Worm (Caenorhabditis elegans) whole organism, L3 larva: ENCODE data around the gene casy-1.

Experiments used
- R02D3.7 ChIP-seq: fragments of 150-350 bp; optimal IDR thresholded peaks from 2 replicates; lab custom pipeline; 2014; ENCODE audit warnings: missing biosample characterization, missing genetic modification characterization
- ZK546.5 ChIP-seq: sonication (generic microtip); optimal IDR thresholded peaks from 2 replicates; lab custom pipeline; 2017; ENCODE audit warnings: missing biosample characterization, missing genetic modification characterization
- aly-2 ChIP-seq: fragments of 150-350 bp; optimal IDR thresholded peaks from 2 replicates; lab custom pipeline; 2014; ENCODE audit warnings: missing biosample characterization, missing genetic modification characterization
- ama-1 ChIP-seq: fragments of 150-350 bp; optimal IDR thresholded peaks from 2 replicates; lab custom pipeline; 2018
- ceh-16 ChIP-seq: sonication (generic microtip); optimal IDR thresholded peaks from 2 replicates; lab custom pipeline; 2017; ENCODE audit warnings: missing biosample characterization, missing genetic modification characterization
- ceh-28 ChIP-seq: fragments of 150-350 bp; optimal IDR thresholded peaks from 2 replicates; lab custom pipeline; 2014; ENCODE audit warnings: missing biosample characterization, missing genetic modification reagents, missing genetic modification characterization
- ceh-82 ChIP-seq: fragments of 150-350 bp; optimal IDR thresholded peaks from 2 replicates; lab custom pipeline; 2014; ENCODE audit warnings: missing biosample characterization, missing genetic modification characterization
- ceh-9 ChIP-seq: sonication (generic microtip); optimal IDR thresholded peaks from 2 replicates; lab custom pipeline; 2018; ENCODE audit warnings: missing biosample characterization, missing genetic modification characterization
- daf-12 ChIP-seq: fragments of 150-350 bp; optimal IDR thresholded peaks from 2 replicates; lab custom pipeline; 2014; ENCODE audit warnings: missing biosample characterization, missing genetic modification reagents, missing genetic modification characterization
- egl-5 ChIP-seq: fragments of 150-350 bp; optimal IDR thresholded peaks from 2 replicates; lab custom pipeline; 2017; ENCODE audit warnings: missing biosample characterization, missing genetic modification reagents, missing genetic modification characterization, inconsistent platforms
- elt-1 ChIP-seq: fragments of 150-350 bp; optimal IDR thresholded peaks from 2 replicates; lab custom pipeline; 2014; ENCODE audit warnings: missing biosample characterization, missing genetic modification characterization
- elt-2 ChIP-seq: sonication (generic microtip); optimal IDR thresholded peaks from 2 replicates; lab custom pipeline; 2016; ENCODE audit warnings: missing genetic modification reagents, mild to moderate bottlenecking, missing genetic modification characterization, missing compliant biosample characterization
- eor-1 ChIP-seq, 2 experiments: fragments of 150-350 bp; optimal IDR thresholded peaks; 2 replicates each; lab custom pipeline; 2014 to 2018; ENCODE audit warnings: missing biosample characterization in 2 of 2, missing genetic modification characterization in 2 of 2
- fkh-2 ChIP-seq: fragments of 150-350 bp; optimal IDR thresholded peaks from 2 replicates; lab custom pipeline; 2014; ENCODE audit warnings: missing biosample characterization, missing genetic modification reagents, missing genetic modification characterization
- fos-1 ChIP-seq: fragments of 150-350 bp; optimal IDR thresholded peaks from 2 replicates; lab custom pipeline; 2014; ENCODE audit warnings: missing biosample characterization, missing genetic modification characterization
- hmg-11 ChIP-seq: sonication (generic microtip); optimal IDR thresholded peaks from 2 replicates; lab custom pipeline; 2016; ENCODE audit warnings: missing genetic modification characterization, missing compliant biosample characterization
- jun-1 ChIP-seq: fragments of 150-350 bp; optimal IDR thresholded peaks from 2 replicates; lab custom pipeline; 2014; ENCODE audit warnings: missing biosample characterization, missing genetic modification reagents, missing genetic modification characterization
- mdl-1 ChIP-seq: fragments of 150-350 bp; optimal IDR thresholded peaks from 2 replicates; lab custom pipeline; 2014; ENCODE audit warnings: missing biosample characterization, missing genetic modification characterization
- mml-1 ChIP-seq: fragments of 150-350 bp; sonication (generic microtip); optimal IDR thresholded peaks from 3 replicates; lab custom pipeline; 2014; ENCODE audit warnings: missing biosample characterization, missing genetic modification characterization
- nfya-1 ChIP-seq: sonication (generic microtip); optimal IDR thresholded peaks from 2 replicates; lab custom pipeline; 2017; ENCODE audit warnings: missing genetic modification characterization, mild to moderate bottlenecking, missing compliant biosample characterization, antibody characterized with exemption, moderate library complexity; ENCODE audit not compliant: insufficient read depth
- nhr-12 ChIP-seq: fragments of 150-350 bp; optimal IDR thresholded peaks from 2 replicates; lab custom pipeline; 2014; ENCODE audit warnings: missing biosample characterization, missing genetic modification characterization
- nhr-23 ChIP-seq: fragments of 150-350 bp; optimal IDR thresholded peaks from 2 replicates; lab custom pipeline; 2014; ENCODE audit warnings: missing biosample characterization, missing genetic modification reagents, missing genetic modification characterization
- nhr-25 ChIP-seq: sonication (generic microtip); optimal IDR thresholded peaks from 2 replicates; lab custom pipeline; 2017; ENCODE audit warnings: missing biosample characterization, missing genetic modification characterization
- nhr-28 ChIP-seq: fragments of 150-350 bp; optimal IDR thresholded peaks from 2 replicates; lab custom pipeline; 2014; ENCODE audit warnings: missing biosample characterization, missing genetic modification characterization
- nhr-43 ChIP-seq: sonication (generic microtip); optimal IDR thresholded peaks from 2 replicates; lab custom pipeline; 2016; ENCODE audit warnings: mild to moderate bottlenecking, missing genetic modification characterization, missing compliant biosample characterization; ENCODE audit not compliant: poor library complexity, severe bottlenecking
- nhr-67 ChIP-seq: fragments of 150-350 bp; optimal IDR thresholded peaks from 2 replicates; lab custom pipeline; 2014; ENCODE audit warnings: missing biosample characterization, missing genetic modification characterization
- nhr-76 ChIP-seq: fragments of 150-350 bp; sonication (generic microtip); optimal IDR thresholded peaks from 5 replicates; lab custom pipeline; 2014; ENCODE audit warnings: missing biosample characterization, missing genetic modification characterization
- nhr-77 ChIP-seq: fragments of 150-350 bp; optimal IDR thresholded peaks from 2 replicates; lab custom pipeline; 2014; ENCODE audit warnings: missing biosample characterization, missing genetic modification characterization
- pha-4 ChIP-seq: fragments of 150-350 bp; optimal IDR thresholded peaks from 2 replicates; lab custom pipeline; 2014; ENCODE audit warnings: missing biosample characterization, missing genetic modification reagents, missing genetic modification characterization
- pqm-1 ChIP-seq: fragments of 150-350 bp; optimal IDR thresholded peaks from 2 replicates; lab custom pipeline; 2017; ENCODE audit warnings: missing biosample characterization, missing genetic modification characterization, inconsistent platforms
- skn-1 ChIP-seq: fragments of 150-350 bp; optimal IDR thresholded peaks from 2 replicates; lab custom pipeline; 2014; ENCODE audit warnings: missing biosample characterization, missing genetic modification characterization
- tbx-2 ChIP-seq: sonication (generic microtip); optimal IDR thresholded peaks from 2 replicates; lab custom pipeline; 2016; ENCODE audit warnings: mild to moderate bottlenecking, missing genetic modification characterization, missing compliant biosample characterization
- unc-39 ChIP-seq: sonication (generic microtip); optimal IDR thresholded peaks from 4 replicates; lab custom pipeline; 2017; ENCODE audit warnings: missing biosample characterization, missing genetic modification characterization
- unc-62 ChIP-seq: fragments of 150-350 bp; sonication (generic microtip); optimal IDR thresholded peaks from 4 replicates; lab custom pipeline; 2014; ENCODE audit warnings: missing biosample characterization, missing genetic modification reagents, missing genetic modification characterization
- zag-1 ChIP-seq: fragments of 150-350 bp; optimal IDR thresholded peaks from 2 replicates; lab custom pipeline; 2014; ENCODE audit warnings: missing biosample characterization, missing genetic modification characterization
- ztf-11 ChIP-seq: fragments of 150-350 bp; optimal IDR thresholded peaks from 2 replicates; lab custom pipeline; 2014; ENCODE audit warnings: missing biosample characterization, missing genetic modification characterization
- ztf-4 ChIP-seq: fragments of 150-350 bp; optimal IDR thresholded peaks from 2 replicates; lab custom pipeline; 2014; ENCODE audit warnings: missing biosample characterization, missing genetic modification characterization

Gene casy-1

DNA sequence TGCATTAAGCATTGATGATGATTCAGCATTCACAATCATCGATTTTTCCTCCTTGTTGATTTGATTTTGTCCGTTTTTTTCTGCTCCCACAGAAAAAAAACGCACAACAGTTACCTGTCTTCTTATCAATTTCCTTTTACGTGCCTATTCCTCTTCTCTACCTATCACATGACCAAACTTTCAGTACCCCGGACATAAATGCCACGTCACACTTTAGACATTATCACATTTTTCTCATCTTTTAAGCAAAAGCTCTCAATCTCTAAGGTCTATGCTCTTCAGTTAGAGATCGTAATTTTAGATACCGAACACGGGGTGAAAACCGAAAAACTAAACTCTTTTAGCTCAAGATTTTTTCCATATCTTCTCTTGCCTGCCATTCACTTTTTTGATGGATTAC lies 20.5 kb downstream of the casy-1 start:
- TF ChIP-seq R02D3.7 (tag; lab: Kevin White, UChicago) (no peak), aly-2 (tag; lab: Kevin White, UChicago) (no peak), pqm-1 (tag; lab: Kevin White, UChicago) (peak; percentile 76), pha-4 (tag; lab: Kevin White, UChicago) (peak; percentile 28), hmg-11 (tag; lab: Kevin White, UChicago) (no peak), ceh-28 (tag; lab: Kevin White, UChicago) (no peak), ZK546.5 (tag; lab: Kevin White, UChicago) (no peak), mml-1 (no peak), ceh-16 (tag; lab: Kevin White, UChicago) (no peak), ztf-4 (no peak), zag-1 (tag; lab: Kevin White, UChicago) (no peak), nhr-12 (tag; lab: Kevin White, UChicago) (no peak), ama-1 (lab: Kevin White, UChicago) (no peak), nhr-76 (tag; lab: Kevin White, UChicago) (no peak), jun-1 (peak; percentile 78), nhr-67 (tag; lab: Kevin White, UChicago) (no peak), ceh-82 (no peak), elt-2 (tag; lab: Kevin White, UChicago) (peak; percentile 87), nfya-1 (tag; lab: Kevin White, UChicago) (no peak), nhr-28 (tag; lab: Kevin White, UChicago) (no peak), nhr-77 (tag; lab: Kevin White, UChicago) (no peak), daf-12 (tag; lab: Kevin White, UChicago) (no peak), unc-39 (tag; lab: Kevin White, UChicago) (no peak), tbx-2 (tag; lab: Kevin White, UChicago) (no peak), egl-5 (tag; lab: Kevin White, UChicago) (no peak), elt-1 (peak; percentile 87), ceh-9 (tag; lab: Kevin White, UChicago) (no peak), unc-62 (GFP tag; lab: Kevin White, UChicago) (no peak), nhr-43 (tag; lab: Kevin White, UChicago) (no peak)

DNA sequence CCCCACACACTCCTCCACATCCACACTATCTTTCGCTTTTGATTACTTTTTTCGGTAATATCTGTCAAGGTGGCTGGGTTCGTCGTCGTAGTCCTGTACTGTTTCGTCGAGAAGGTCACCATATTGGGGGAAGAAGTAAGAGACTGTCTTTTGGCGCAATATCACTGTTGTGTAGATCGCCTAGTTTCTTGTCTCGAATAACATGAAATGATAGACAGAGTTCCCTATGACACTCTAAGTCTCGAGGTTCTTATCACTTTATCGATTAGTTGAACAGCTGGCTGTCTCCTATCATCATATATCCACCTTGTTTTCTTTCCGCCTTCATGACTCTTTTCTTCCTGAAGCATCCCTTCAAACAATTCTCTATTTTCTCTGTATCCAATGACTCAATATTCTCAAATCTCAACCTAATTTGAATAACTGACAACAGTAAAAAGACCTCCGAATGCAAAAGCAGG lies 22.5 kb downstream of the casy-1 start:
- TF ChIP-seq aly-2 (tag; lab: Kevin White, UChicago): no peak
- no peak for TF ChIP-seq ztf-11
- peak; percentile 21 for TF ChIP-seq nhr-25 (tag; lab: Kevin White, UChicago)
- no peak for TF ChIP-seq mdl-1
- peak; percentile 0 for TF ChIP-seq nfya-1 (tag; lab: Kevin White, UChicago)
- peak; percentile 3 for TF ChIP-seq nhr-23
- no peak for TF ChIP-seq unc-39 (tag; lab: Kevin White, UChicago)
- TF ChIP-seq elt-2 (tag; lab: Kevin White, UChicago): no peak
- peak; percentile 9 for TF ChIP-seq egl-5 (tag; lab: Kevin White, UChicago)
- no peak for TF ChIP-seq eor-1 (tag; optimal IDR thresholded peaks at IDR 0.05; lab: Kevin White, UChicago)
- TF ChIP-seq ceh-28 (tag; lab: Kevin White, UChicago): peak; percentile 79
- no peak for TF ChIP-seq fkh-2 (tag; lab: Kevin White, UChicago)

DNA sequence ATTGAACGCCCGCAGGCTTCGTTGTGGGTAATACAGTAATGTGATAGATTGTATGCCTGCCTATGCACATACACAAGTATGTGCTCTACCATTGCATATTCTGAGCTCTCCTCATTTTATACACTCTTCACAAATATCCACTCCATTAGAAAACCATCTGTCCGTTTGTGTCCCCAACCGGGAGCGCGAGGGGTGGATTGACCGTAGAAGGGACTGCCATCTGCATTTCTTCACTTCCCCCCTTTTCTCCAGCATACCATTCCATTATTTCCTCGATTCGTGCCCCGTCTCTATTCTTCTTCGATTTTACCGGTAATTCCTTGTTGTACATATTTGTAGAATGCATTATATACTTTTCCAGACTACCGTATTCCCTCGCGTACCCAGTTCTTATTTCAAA lies 23.4 kb downstream of the casy-1 start:
- no peak for TF ChIP-seq nhr-67 (tag; lab: Kevin White, UChicago)
- TF ChIP-seq ama-1 (lab: Kevin White, UChicago): no peak
- TF ChIP-seq nhr-76 (tag; lab: Kevin White, UChicago): no peak
- TF ChIP-seq, all 47 proteins: peak for 0

DNA sequence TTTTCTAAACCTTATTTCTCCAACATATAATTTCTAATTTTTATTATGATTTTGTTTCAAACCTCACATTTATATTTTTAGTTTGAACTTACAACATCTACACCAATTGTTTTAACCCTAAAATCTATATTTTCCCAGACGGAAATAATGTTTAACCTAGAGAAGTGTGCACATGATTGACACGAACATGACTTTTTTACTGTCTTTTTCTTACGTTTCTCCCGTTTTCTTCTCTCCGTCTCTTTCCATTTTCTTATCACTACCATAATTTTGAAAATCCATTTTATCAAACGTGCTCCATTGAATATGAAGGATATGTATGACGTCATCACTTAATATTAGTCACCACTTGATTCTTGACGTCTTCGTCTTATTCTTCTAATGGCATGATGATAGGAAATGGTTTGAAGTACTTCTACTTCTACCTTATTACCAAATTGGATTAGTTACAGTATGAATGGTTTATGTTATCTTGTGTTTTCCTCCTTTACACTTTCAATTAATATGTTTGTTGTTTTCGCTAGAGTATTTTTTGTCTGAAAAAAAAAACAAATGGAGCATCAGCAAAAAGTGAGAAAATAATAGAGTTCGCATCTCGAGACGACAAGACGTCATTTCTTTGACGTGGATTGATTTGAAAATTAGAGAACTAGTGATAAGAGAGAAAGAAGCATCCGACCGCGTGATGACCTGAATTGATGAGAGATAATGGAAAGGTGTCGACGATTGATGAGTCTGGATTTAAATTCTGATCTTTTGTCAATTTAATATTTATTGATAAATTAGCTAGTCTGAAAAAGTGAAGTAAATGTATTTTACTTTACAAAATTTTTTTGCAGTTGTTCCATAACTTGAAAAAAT lies 24.3 kb downstream of the casy-1 start:
- TF ChIP-seq jun-1 (peak; percentile 29), pha-4 (tag; lab: Kevin White, UChicago) (peak; percentile 30), ceh-28 (tag; lab: Kevin White, UChicago) (peak; percentile 43), nfya-1 (tag; lab: Kevin White, UChicago) (peak; percentile 20), nhr-23 (peak; percentile 61), skn-1 (no peak), fos-1 (tag; lab: Kevin White, UChicago) (no peak), R02D3.7 (tag; lab: Kevin White, UChicago) (no peak), pqm-1 (tag; lab: Kevin White, UChicago) (peak; percentile 85), elt-2 (tag; lab: Kevin White, UChicago) (peak; percentile 81), nhr-67 (tag; lab: Kevin White, UChicago) (no peak)
